Worm (Caenorhabditis elegans) whole organism, young adult: Measurements from ENCODE around the gene let-19.

Source experiments
- F39B2.1 ChIP-seq: fragments of 200-800 bp; sonication (Bioruptor generic); IDR thresholded peaks from 2 replicates; pipeline ENCODE4 v1.3.6; 2022; ENCODE audit warnings: missing genetic modification reagents, missing genetic modification characterization, missing compliant biosample characterization
- T26A5.8 ChIP-seq: sonication (generic microtip); optimal IDR thresholded peaks from 2 replicates; lab custom pipeline; 2016; ENCODE audit warnings: missing genetic modification characterization, missing compliant biosample characterization
- dpl-1 ChIP-seq: fragments of 150-350 bp; optimal IDR thresholded peaks from 2 replicates; lab custom pipeline; 2014; ENCODE audit warnings: missing biosample characterization, missing genetic modification reagents, missing genetic modification characterization
- efl-1 ChIP-seq: fragments of 150-350 bp; optimal IDR thresholded peaks from 2 replicates; lab custom pipeline; 2014; ENCODE audit warnings: missing biosample characterization, missing genetic modification reagents, missing genetic modification characterization
- madf-10 ChIP-seq: sonication (generic microtip); optimal IDR thresholded peaks from 2 replicates; lab custom pipeline; 2016; ENCODE audit warnings: mild to moderate bottlenecking, missing genetic modification characterization, missing compliant biosample characterization

- TF ChIP-seq madf-10 (tag; lab: Kevin White, UChicago) (no peak), F39B2.1 (no peak), T26A5.8 (tag; lab: Kevin White, UChicago) (no peak), dpl-1 (GFP tag; lab: Kevin White, UChicago) (no peak), efl-1 (no peak)
Measured at ce11 chrII:8742006-8742847, 28.5 kb upstream of the let-19 start.
